Comparison of ENCODE assay signal across 4 fruit fly cellular contexts in genomic region chr3R:15553566-15553965, dm6.
TF ChIP-seq lines count a peak whose summit lies in the region.

No protein-coding gene starts in this region.

- TF ChIP-seq CTCF in whole organism, embryonic (GFP tag; optimal IDR thresholded peaks at IDR 0.05; lab: Kevin White, UChicago) = no peak

TF ChIP-seq in whole organism, embryonic, 481 proteins besides CTCF, POLR2A, EP300 and RAD21:
- TF ChIP-seq Doc3 (GFP tag; IDR thresholded peaks at IDR 0.05; lab: Robert Waterston, UW; ENCODE audit: partially characterized antibody) = no peak
- no peak for TF ChIP-seq CHES-1-like (GFP tag; optimal IDR thresholded peaks at IDR 0.05; lab: Kevin White, UChicago)
- TF ChIP-seq kni (GFP tag; optimal IDR thresholded peaks at IDR 0.05; lab: Kevin White, UChicago) = peak; percentile 15
TF ChIP-seq in whole organism, embryonic: peak in this region for 1.

TF ChIP-seq in whole organism, prepupa, 60 proteins besides CTCF, POLR2A, EP300 and RAD21:
- TF ChIP-seq CG3032 (tag; optimal IDR thresholded peaks at IDR 0.05; lab: Kevin White, UChicago) (no peak), CG8319 (GFP tag; optimal IDR thresholded peaks at IDR 0.05; lab: Kevin White, UChicago) (peak; percentile 96), Eip78C (GFP tag; lab: Kevin White, UChicago) (peak; percentile 29), CG3919 (GFP tag; optimal IDR thresholded peaks at IDR 0.05; lab: Kevin White, UChicago) (no peak), Sox14 (GFP tag; optimal IDR thresholded peaks at IDR 0.05; lab: Kevin White, UChicago) (no peak), CG32006 (GFP tag; optimal IDR thresholded peaks at IDR 0.05; lab: Kevin White, UChicago) (no peak), spab (GFP tag; optimal IDR thresholded peaks at IDR 0.05; lab: Kevin White, UChicago) (no peak), fd85E (GFP tag; optimal IDR thresholded peaks at IDR 0.05; lab: Kevin White, UChicago) (no peak), achi (GFP tag; optimal IDR thresholded peaks at IDR 0.05; lab: Kevin White, UChicago) (no peak), Sox15 (GFP tag; optimal IDR thresholded peaks at IDR 0.05; lab: Kevin White, UChicago) (no peak), CG10631 (GFP tag; optimal IDR thresholded peaks at IDR 0.05; lab: Kevin White, UChicago) (no peak), CG11294 (GFP tag; IDR thresholded peaks at IDR 0.05; lab: Robert Waterston, UW) (no peak), svp (GFP tag; lab: Kevin White, UChicago) (peak; percentile 88), CG6808 (GFP tag; optimal IDR thresholded peaks at IDR 0.05; lab: Kevin White, UChicago) (no peak), CG6276 (GFP tag; optimal IDR thresholded peaks at IDR 0.05; lab: Kevin White, UChicago) (no peak), vri (GFP tag; optimal IDR thresholded peaks at IDR 0.05; lab: Kevin White, UChicago) (peak; percentile 30), esn (GFP tag; optimal IDR thresholded peaks at IDR 0.05; lab: Kevin White, UChicago) (no peak), Blimp-1 (GFP tag; optimal IDR thresholded peaks at IDR 0.05; lab: Kevin White, UChicago) (no peak), CG16779 (tag; optimal IDR thresholded peaks at IDR 0.05; lab: Kevin White, UChicago) (no peak), Hr39 (GFP tag; optimal IDR thresholded peaks at IDR 0.05; lab: Kevin White, UChicago) (no peak), CG8119 (GFP tag; IDR thresholded peaks at IDR 0.05; lab: Robert Waterston, UW) (no peak), Lpt (GFP tag; optimal IDR thresholded peaks at IDR 0.05; lab: Kevin White, UChicago) (no peak), CG7368 (GFP tag; optimal IDR thresholded peaks at IDR 0.05; lab: Kevin White, UChicago) (no peak), eg (GFP tag; IDR thresholded peaks at IDR 0.05; lab: Robert Waterston, UW) (no peak)
TF ChIP-seq in whole organism, prepupa: peak in this region for 4.

TF ChIP-seq in whole organism, pupa, 21 proteins besides CTCF, POLR2A, EP300 and RAD21:
- TF ChIP-seq CG4496 (GFP tag; IDR thresholded peaks at IDR 0.05; lab: Robert Waterston, UW) (no peak), EcR (GFP tag; optimal IDR thresholded peaks at IDR 0.05; lab: Kevin White, UChicago) (peak; percentile 10)

TF ChIP-seq in whole organism, wandering third instar larva, 38 proteins besides CTCF, POLR2A, EP300 and RAD21:
- peak; percentile 48 for TF ChIP-seq Rel (GFP tag; optimal IDR thresholded peaks at IDR 0.05; lab: Kevin White, UChicago)
- TF ChIP-seq Rel (tag; optimal IDR thresholded peaks at IDR 0.05; lab: Kevin White, UChicago) = no peak
- TF ChIP-seq fru (GFP tag; optimal IDR thresholded peaks at IDR 0.05; lab: Kevin White, UChicago) = no peak
- no peak for TF ChIP-seq Jra (GFP tag; optimal IDR thresholded peaks at IDR 0.05; lab: Kevin White, UChicago)
- TF ChIP-seq Hr78 (GFP tag; optimal IDR thresholded peaks at IDR 0.05; lab: Kevin White, UChicago) = no peak
- peak; percentile 44 for TF ChIP-seq psq (GFP tag; optimal IDR thresholded peaks at IDR 0.05; lab: Kevin White, UChicago)
- TF ChIP-seq Hnf4 (GFP tag; optimal IDR thresholded peaks at IDR 0.05; lab: Kevin White, UChicago) = no peak
- no peak for TF ChIP-seq Mio (GFP tag; optimal IDR thresholded peaks at IDR 0.05; lab: Kevin White, UChicago)
